Worm (Caenorhabditis elegans) whole organism, early embryonic: ENCODE measurements around the gene Y102A11A.3.

Experiments
- B0310.2 ChIP-seq: sonication (generic microtip); optimal IDR thresholded peaks from 2 replicates; lab custom pipeline; 2016; ENCODE audit warnings: mild to moderate bottlenecking, missing genetic modification characterization, missing compliant biosample characterization
- F13C5.2 ChIP-seq: sonication (generic microtip); optimal IDR thresholded peaks from 2 replicates; lab custom pipeline; 2017; ENCODE audit warnings: mild to moderate bottlenecking, missing genetic modification characterization, inconsistent platforms, missing compliant biosample characterization
- aly-1 ChIP-seq: sonication (generic microtip); optimal IDR thresholded peaks from 2 replicates; lab custom pipeline; 2016; ENCODE audit warnings: missing genetic modification characterization, missing compliant biosample characterization
- ama-1 ChIP-seq: fragments of 150-350 bp; optimal IDR thresholded peaks from 2 replicates; lab custom pipeline; 2014
- ceh-13 ChIP-seq: fragments of 200-800 bp; sonication (Bioruptor generic); optimal IDR thresholded peaks from 2 replicates; lab custom pipeline; 2018; ENCODE audit warnings: mild to moderate bottlenecking, missing genetic modification characterization, missing compliant biosample characterization
- ceh-36 ChIP-seq: sonication (generic microtip); optimal IDR thresholded peaks from 2 replicates; lab custom pipeline; 2016; ENCODE audit warnings: missing genetic modification characterization, inconsistent platforms, missing compliant biosample characterization
- ets-7 ChIP-seq: sonication (generic microtip); optimal IDR thresholded peaks from 2 replicates; lab custom pipeline; 2016; ENCODE audit warnings: missing genotype, missing genetic modification characterization, missing compliant biosample characterization
- flt-1 ChIP-seq: fragments of 200-800 bp; sonication (Bioruptor generic); IDR thresholded peaks from 2 replicates; pipeline ENCODE4 v1.3.6; 2022; ENCODE audit warnings: missing genetic modification characterization, missing compliant biosample characterization
- hmbx-1 ChIP-seq: sonication (generic microtip); optimal IDR thresholded peaks from 2 replicates; lab custom pipeline; 2016; ENCODE audit warnings: mild to moderate bottlenecking, missing genetic modification characterization, missing compliant biosample characterization
- hmg-4 ChIP-seq: fragments of 200-800 bp; sonication (Bioruptor generic); optimal IDR thresholded peaks from 2 replicates; lab custom pipeline; 2018; ENCODE audit warnings: mild to moderate bottlenecking, missing genetic modification characterization, missing compliant biosample characterization
- hnd-1 ChIP-seq: sonication (generic microtip); optimal IDR thresholded peaks from 2 replicates; lab custom pipeline; 2016; ENCODE audit warnings: missing genetic modification characterization, missing compliant biosample characterization
- pes-1 ChIP-seq: fragments of 200-800 bp; sonication (Bioruptor generic); IDR thresholded peaks from 2 replicates; pipeline ENCODE4 v1.3.6; 2022; ENCODE audit warnings: missing genetic modification reagents, missing genetic modification characterization, missing compliant biosample characterization
- scrt-1 ChIP-seq: fragments of 200-800 bp; sonication (Bioruptor generic); IDR thresholded peaks from 2 replicates; pipeline ENCODE4 v1.3.6; 2022; ENCODE audit warnings: missing genetic modification characterization, missing compliant biosample characterization
- sea-1 ChIP-seq: fragments of 200-800 bp; sonication (Bioruptor generic); conservative IDR thresholded peaks from 2 replicates; pipeline ENCODE4 v1.3.6; 2022; ENCODE audit warnings: missing genetic modification characterization, missing compliant biosample characterization
- tbx-11 ChIP-seq: fragments of 200-800 bp; sonication (Bioruptor generic); IDR thresholded peaks from 2 replicates; pipeline ENCODE4 v1.3.6; 2022; ENCODE audit warnings: missing genetic modification characterization, missing compliant biosample characterization
- tbx-37 ChIP-seq: fragments of 200-800 bp; sonication (Bioruptor generic); conservative IDR thresholded peaks from 2 replicates; pipeline ENCODE4 v1.3.6; 2022; ENCODE audit warnings: missing genetic modification reagents, missing genetic modification characterization, missing compliant biosample characterization
- tra-4 ChIP-seq: sonication (generic microtip); optimal IDR thresholded peaks from 2 replicates; lab custom pipeline; 2017; ENCODE audit warnings: missing genetic modification characterization, missing compliant biosample characterization

The Y102A11A.3 gene

DNA sequence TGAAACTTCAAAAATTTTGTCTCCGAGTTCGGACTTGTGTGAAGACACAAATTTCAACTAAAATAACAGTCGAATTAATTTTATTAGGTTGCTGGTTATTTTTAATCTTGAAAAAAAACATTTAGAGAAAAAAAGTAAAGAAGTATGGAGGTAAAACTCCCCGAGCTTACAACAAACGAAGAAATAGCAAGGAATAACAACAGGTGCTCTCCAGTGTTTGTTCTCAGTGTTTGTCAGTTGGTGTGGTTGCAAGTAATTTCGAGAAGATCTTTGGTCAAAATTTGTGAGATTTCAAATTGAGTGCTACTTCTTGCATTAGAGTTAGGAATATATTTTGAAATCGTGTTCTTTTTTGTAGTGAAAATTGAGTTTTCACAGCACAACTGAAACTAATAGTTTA is 34.1 kb upstream of the Y102A11A.3 start:
- no peak for TF ChIP-seq flt-1 (GFP tag; lab: Robert Waterston, UW)
- TF ChIP-seq scrt-1 = no peak
- TF ChIP-seq sea-1 (GFP tag; lab: Robert Waterston, UW) = no peak
- TF ChIP-seq ceh-13 (GFP tag; lab: Kevin White, UChicago) = no peak
- no peak for TF ChIP-seq F13C5.2 (tag; lab: Kevin White, UChicago)
- TF ChIP-seq B0310.2 (tag; lab: Kevin White, UChicago) = no peak
- no peak for TF ChIP-seq ceh-36 (tag; lab: Kevin White, UChicago)
- TF ChIP-seq aly-1 (tag; lab: Kevin White, UChicago) = no peak
- TF ChIP-seq hmg-4 (GFP tag; lab: Kevin White, UChicago) = no peak
- TF ChIP-seq tra-4 (tag; lab: Kevin White, UChicago) = no peak
- no peak for TF ChIP-seq pes-1
- no peak for TF ChIP-seq tbx-11 (GFP tag; lab: Robert Waterston, UW)
- no peak for TF ChIP-seq ama-1 (lab: Kevin White, UChicago)
- no peak for TF ChIP-seq tbx-37
- TF ChIP-seq hnd-1 (tag; lab: Kevin White, UChicago) = no peak
- no peak for TF ChIP-seq hmbx-1 (tag; lab: Kevin White, UChicago)
- no peak for TF ChIP-seq ets-7 (tag; lab: Kevin White, UChicago)

DNA sequence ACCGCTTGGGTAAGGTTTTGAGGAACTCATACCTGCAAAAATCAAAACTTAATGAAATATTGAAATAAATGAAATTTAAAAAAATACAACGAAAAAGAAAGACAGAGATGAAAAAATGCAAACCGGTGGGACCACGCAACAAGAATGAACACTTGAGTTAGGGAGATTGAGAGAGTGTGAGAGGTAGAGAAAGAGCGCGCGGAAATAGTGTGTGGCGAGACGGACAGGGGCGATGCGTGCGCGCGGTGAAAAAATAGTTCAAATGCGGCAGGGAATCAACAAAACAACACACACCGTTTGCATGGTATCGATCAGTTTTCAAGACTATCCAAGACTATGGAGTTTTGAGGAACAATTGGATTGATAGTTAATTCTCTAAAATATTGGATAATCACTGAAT is 29.4 kb upstream of the Y102A11A.3 start, which contains the start of gene meg-3:
Gene meg-3, minus strand, starts transcription at position 32 of the 400 bp plus-strand sequence.
- TF ChIP-seq ceh-36 (tag; lab: Kevin White, UChicago) = no peak
- TF ChIP-seq tbx-11 (GFP tag; lab: Robert Waterston, UW) = no peak
- no peak for TF ChIP-seq tbx-37
- TF ChIP-seq hnd-1 (tag; lab: Kevin White, UChicago) = no peak
- no peak for TF ChIP-seq F13C5.2 (tag; lab: Kevin White, UChicago)

DNA sequence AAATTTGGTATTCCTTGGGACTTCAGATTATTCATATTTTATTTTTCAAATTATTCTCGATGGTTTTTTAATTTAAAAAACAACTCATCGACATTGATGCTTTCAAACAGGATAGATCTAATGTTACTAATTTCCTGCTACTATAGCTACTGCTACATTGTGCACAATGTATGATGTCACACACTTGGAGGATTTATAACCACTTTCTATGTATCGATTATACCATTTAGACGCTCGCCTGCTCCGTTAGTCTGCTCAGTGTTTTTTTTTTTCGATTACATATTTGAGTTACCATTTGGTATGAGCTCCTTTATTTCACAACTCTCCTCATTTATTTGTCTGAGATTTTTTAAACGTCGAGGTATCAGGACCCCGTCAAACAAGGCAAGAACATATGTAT is 28.5 kb upstream of the Y102A11A.3 start, which contains the start of gene Y40A1A.2:
Gene Y40A1A.2, plus strand, starts transcription at position 301 of the 400 bp plus-strand sequence.
- TF ChIP-seq flt-1 (GFP tag; lab: Robert Waterston, UW) (no peak), F13C5.2 (tag; lab: Kevin White, UChicago) (no peak), ets-7 (tag; lab: Kevin White, UChicago) (no peak)

DNA sequence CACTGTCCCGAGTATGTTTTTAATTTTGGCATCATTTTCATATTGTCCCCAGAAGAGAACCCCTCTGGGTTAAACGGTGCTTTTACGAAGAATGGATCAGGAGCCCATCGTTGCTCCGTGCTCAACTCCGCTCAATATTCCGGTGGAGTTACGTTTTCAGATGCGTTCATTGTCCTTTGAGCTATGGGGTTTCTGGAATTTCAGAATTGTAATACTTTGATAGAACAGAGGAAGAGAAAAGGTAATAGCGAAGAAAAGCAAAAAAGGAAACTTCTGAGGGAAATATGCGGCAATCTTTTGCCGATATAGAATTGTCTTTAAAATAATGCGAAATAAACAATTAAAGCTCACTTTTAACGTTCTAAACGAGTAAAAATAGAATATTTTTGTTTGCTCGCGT is 21.0 kb upstream of the Y102A11A.3 start, which contains the start of gene Y40A1A.3:
Gene Y40A1A.3, minus strand, starts transcription at position 101 of the 400 bp plus-strand sequence.
- TF ChIP-seq hnd-1 (tag; lab: Kevin White, UChicago) (no peak), sea-1 (GFP tag; lab: Robert Waterston, UW) (no peak), aly-1 (tag; lab: Kevin White, UChicago) (no peak), ets-7 (tag; lab: Kevin White, UChicago) (no peak), B0310.2 (tag; lab: Kevin White, UChicago) (no peak), ceh-13 (GFP tag; lab: Kevin White, UChicago) (no peak), scrt-1 (no peak), F13C5.2 (tag; lab: Kevin White, UChicago) (no peak)

DNA sequence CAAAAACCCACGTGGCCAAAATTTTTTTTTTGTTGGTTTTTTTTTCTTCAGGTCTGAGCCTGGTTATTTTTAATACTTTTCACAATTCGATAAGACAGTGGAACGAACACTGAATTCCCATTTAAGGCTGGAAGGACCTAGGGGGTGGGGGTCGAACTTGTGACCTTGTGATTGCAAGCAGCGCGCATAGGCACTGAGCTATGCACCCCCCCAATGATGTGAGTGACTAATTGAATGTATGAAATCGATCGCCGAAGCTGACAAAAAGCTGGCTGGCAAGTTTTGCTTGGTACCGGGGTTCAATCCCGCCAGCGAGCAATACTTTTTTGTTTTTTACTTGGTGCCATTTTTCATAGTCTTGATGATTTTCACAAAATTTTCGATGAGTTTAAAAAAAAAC is 20.1 kb upstream of the Y102A11A.3 start:
- TF ChIP-seq tbx-11 (GFP tag; lab: Robert Waterston, UW) (0 out of 2 replicates have a peak, but pooled peaks have one; percentile 20), aly-1 (tag; lab: Kevin White, UChicago) (no peak), F13C5.2 (tag; lab: Kevin White, UChicago) (no peak), hnd-1 (tag; lab: Kevin White, UChicago) (no peak), sea-1 (GFP tag; lab: Robert Waterston, UW) (0 out of 2 replicates have a peak, but pooled peaks have one; percentile 8), ceh-13 (GFP tag; lab: Kevin White, UChicago) (no peak), scrt-1 (peak; percentile 67; the same call in 1 of the 2 replicates), flt-1 (GFP tag; lab: Robert Waterston, UW) (no peak), tbx-37 (no peak), ama-1 (lab: Kevin White, UChicago) (no peak), hmbx-1 (tag; lab: Kevin White, UChicago) (no peak), ets-7 (tag; lab: Kevin White, UChicago) (no peak), tra-4 (tag; lab: Kevin White, UChicago) (no peak), ceh-36 (tag; lab: Kevin White, UChicago) (no peak), hmg-4 (GFP tag; lab: Kevin White, UChicago) (no peak), B0310.2 (tag; lab: Kevin White, UChicago) (no peak), pes-1 (peak; percentile 65)

DNA sequence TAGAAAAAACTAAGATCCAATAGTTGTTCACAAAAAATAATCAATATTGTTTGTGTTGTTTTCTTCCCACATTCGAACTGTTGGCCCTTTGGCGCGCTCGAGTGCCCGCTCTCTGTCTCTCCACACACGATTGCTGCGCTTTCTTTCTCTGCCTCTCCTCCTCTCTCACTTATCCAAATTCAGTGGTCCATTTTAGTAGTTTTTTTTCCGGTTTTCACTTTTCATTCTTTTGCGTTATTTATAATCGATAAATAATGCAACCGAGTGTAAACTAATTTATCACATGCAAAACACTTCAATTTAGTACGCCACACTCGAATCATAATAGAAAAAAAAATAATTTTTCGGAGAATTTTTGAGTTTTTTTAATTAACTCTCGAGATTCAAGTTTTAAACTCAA is 18.4 kb upstream of the Y102A11A.3 start:
- TF ChIP-seq hnd-1 (tag; lab: Kevin White, UChicago) (no peak), tbx-11 (GFP tag; lab: Robert Waterston, UW) (no peak), hmg-4 (GFP tag; lab: Kevin White, UChicago) (no peak), sea-1 (GFP tag; lab: Robert Waterston, UW) (no peak), ets-7 (tag; lab: Kevin White, UChicago) (no peak), F13C5.2 (tag; lab: Kevin White, UChicago) (no peak), B0310.2 (tag; lab: Kevin White, UChicago) (no peak), pes-1 (no peak)

DNA sequence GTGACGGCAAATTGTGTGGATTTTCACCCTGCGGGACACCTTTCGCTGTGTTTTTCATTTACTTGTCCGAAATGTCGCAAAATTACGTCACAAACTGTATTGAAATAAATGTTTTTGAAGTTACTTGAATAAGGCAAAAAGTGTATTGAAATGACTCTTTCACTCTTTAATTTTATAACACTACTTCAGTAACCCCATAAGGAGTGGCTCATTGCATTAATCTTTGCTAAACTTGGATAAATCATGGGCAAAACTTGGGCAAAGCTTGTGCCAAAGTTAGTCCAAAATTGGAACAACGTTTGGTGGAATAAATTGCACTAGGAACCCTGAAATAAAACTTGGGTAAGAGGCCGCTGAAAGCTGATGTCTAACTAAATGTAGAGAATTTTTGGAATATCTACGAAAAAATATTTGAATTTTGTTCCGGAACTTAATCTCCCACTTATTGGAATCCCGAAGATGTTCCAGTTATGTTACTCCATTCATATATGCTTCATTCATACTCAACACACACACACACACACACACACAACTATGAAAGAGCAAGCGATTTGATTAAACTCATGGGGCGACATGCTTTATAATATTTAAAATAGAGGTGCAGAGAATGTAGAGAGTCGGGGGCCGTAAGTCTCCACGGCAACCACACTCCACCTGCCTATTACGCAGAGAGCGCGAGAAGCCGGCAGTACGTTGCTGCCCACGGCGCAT is 6.3 kb upstream of the Y102A11A.3 start, which contains the start of gene Y102A11A.9:
Gene Y102A11A.9, plus strand, starts transcription at position 661 of the 711 bp plus-strand sequence.
- TF ChIP-seq tra-4 (tag; lab: Kevin White, UChicago) (no peak), pes-1 (no peak), ets-7 (tag; lab: Kevin White, UChicago) (no peak), hmg-4 (GFP tag; lab: Kevin White, UChicago) (no peak), tbx-11 (GFP tag; lab: Robert Waterston, UW) (no peak), flt-1 (GFP tag; lab: Robert Waterston, UW) (no peak), aly-1 (tag; lab: Kevin White, UChicago) (no peak), B0310.2 (tag; lab: Kevin White, UChicago) (no peak), ceh-36 (tag; lab: Kevin White, UChicago) (no peak), scrt-1 (no peak), F13C5.2 (tag; lab: Kevin White, UChicago) (no peak), hnd-1 (tag; lab: Kevin White, UChicago) (no peak), sea-1 (GFP tag; lab: Robert Waterston, UW) (no peak), hmbx-1 (tag; lab: Kevin White, UChicago) (no peak), ceh-13 (GFP tag; lab: Kevin White, UChicago) (no peak), tbx-37 (no peak), ama-1 (lab: Kevin White, UChicago) (no peak)
